Fruit fly (Drosophila melanogaster) Kc167 (cell line): Measurements from ENCODE around the gene CG18088.

Source experiments
- Myc ChIP-seq: fragments of >200 bp; optimal IDR thresholded peaks from 2 replicates; lab custom pipeline; 2017; ENCODE audit warnings: missing external identifiers
- Sin3A ChIP-seq: fragments of >200 bp; optimal IDR thresholded peaks from 2 replicates; lab custom pipeline; 2018; ENCODE audit warnings: missing external identifiers
- h ChIP-seq: fragments of >200 bp; optimal IDR thresholded peaks from 3 replicates; lab custom pipeline; 2018; ENCODE audit warnings: missing external identifiers
- insv ChIP-seq: fragments of >200 bp; optimal IDR thresholded peaks from 3 replicates; lab custom pipeline; 2018; ENCODE audit warnings: missing external identifiers

- TF ChIP-seq Myc (lab: Kevin White, UChicago), result no peak
- no peak for TF ChIP-seq Sin3A (lab: Kevin White, UChicago)
- no peak for TF ChIP-seq h (lab: Kevin White, UChicago)
- no peak for TF ChIP-seq insv
These were observed 24.2 kb upstream of the CG18088 start, which contains the start of gene CG9515 for dm6 chr2L:8943110-8943509.
